Worm (Caenorhabditis elegans) whole organism, L4 larva: Measurements from ENCODE around the gene T10H10.2.

Experiments used
- Y48G9A.11 ChIP-seq: fragments of 200-800 bp; sonication (Bioruptor generic); IDR thresholded peaks from 2 replicates; pipeline ENCODE4 v1.3.6; 2022; ENCODE audit warnings: missing genetic modification reagents, missing genetic modification characterization, missing compliant biosample characterization
- mdt-29 ChIP-seq: fragments of 200-800 bp; sonication (Bioruptor generic); IDR thresholded peaks from 2 replicates; pipeline ENCODE4 v1.3.6; 2022; ENCODE audit warnings: missing genetic modification reagents, missing genetic modification characterization, missing compliant biosample characterization
- snpc-4 ChIP-seq: fragments of 150-350 bp; optimal IDR thresholded peaks from 2 replicates; lab custom pipeline; 2014; ENCODE audit warnings: missing biosample characterization, missing genetic modification characterization
- unc-62 ChIP-seq, 3 experiments: fragments of 150-350 bp in 1 of 3; sonication (generic microtip); optimal IDR thresholded peaks in 2 of 3; peaks in 1 of 3; 1 replicate in 1 of 3; 2 replicates in 2 of 3; lab custom pipeline; 2014 to 2017; ENCODE audit warnings: missing biosample characterization in 3 of 3, missing genetic modification characterization in 3 of 3, missing genetic modification reagents in 3 of 3, missing genotype in 1 of 3
- zag-1 ChIP-seq: fragments of 150-350 bp; optimal IDR thresholded peaks from 2 replicates; lab custom pipeline; 2014; ENCODE audit warnings: missing biosample characterization, missing genetic modification characterization
- ztf-11 ChIP-seq: fragments of 150-350 bp; optimal IDR thresholded peaks from 2 replicates; lab custom pipeline; 2014; ENCODE audit warnings: missing biosample characterization, missing genetic modification characterization

DNA sequence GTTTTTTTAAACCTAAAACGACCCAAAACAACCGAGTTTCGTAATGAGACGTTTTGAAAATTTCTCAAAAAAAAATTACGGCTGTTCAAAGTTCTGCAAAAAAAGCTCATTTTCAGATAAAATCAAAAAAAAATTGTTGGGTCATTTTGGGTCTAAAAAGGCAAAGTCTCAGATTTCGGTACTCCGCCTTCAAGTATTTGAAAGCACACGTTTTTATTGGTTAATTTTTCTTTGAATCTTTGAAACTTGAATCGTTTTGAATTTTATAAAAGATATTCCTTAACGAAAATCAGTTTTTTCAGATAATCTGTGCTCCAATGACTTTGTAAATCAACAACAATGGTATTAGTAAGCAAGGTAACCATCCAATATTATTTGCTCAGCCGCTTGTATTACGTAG, 8.2 kb downstream of the T10H10.2 start, which contains the start of gene hum-6:
- TF ChIP-seq ztf-11 (tag; lab: Kevin White, UChicago) (no peak), unc-62 (GFP tag; optimal IDR thresholded peaks at IDR 0.05 in 1 of 2; lab: Kevin White, UChicago) (no peak), unc-62 (tag; optimal IDR thresholded peaks at IDR 0.05; lab: Kevin White, UChicago) (no peak), Y48G9A.11 (GFP tag; lab: Robert Waterston, UW) (no peak), mdt-29 (GFP tag; lab: Robert Waterston, UW) (no peak), snpc-4 (no peak), zag-1 (tag; lab: Kevin White, UChicago) (no peak)
